Worm (Caenorhabditis elegans) whole organism, mixed stage, embryonic: ENCODE results near the gene twk-23.

ENCODE experiments used
- bed-3 ChIP-seq: fragments of 200-800 bp; sonication (Bioruptor generic); optimal IDR thresholded peaks from 3 replicates; lab custom pipeline; 2018; ENCODE audit warnings: mild to moderate bottlenecking, missing genetic modification characterization, moderate library complexity, missing compliant biosample characterization
- blmp-1 ChIP-seq: fragments of 150-350 bp; optimal IDR thresholded peaks from 2 replicates; lab custom pipeline; 2014; ENCODE audit warnings: missing biosample characterization, missing genetic modification characterization
- ces-1 ChIP-seq: fragments of 150-350 bp; optimal IDR thresholded peaks from 2 replicates; lab custom pipeline; 2014; ENCODE audit warnings: missing biosample characterization, missing genetic modification reagents, missing genetic modification characterization
- elt-1 ChIP-seq: sonication (generic microtip); optimal IDR thresholded peaks from 2 replicates; lab custom pipeline; 2017; ENCODE audit warnings: missing genetic modification characterization, mild to moderate bottlenecking, missing compliant biosample characterization, antibody characterized with exemption, moderate library complexity, borderline replicate concordance; ENCODE audit not compliant: insufficient read depth
- elt-3 ChIP-seq: fragments of 150-350 bp; optimal IDR thresholded peaks from 2 replicates; lab custom pipeline; 2014; ENCODE audit warnings: missing biosample characterization, missing genetic modification characterization
- hlh-1 ChIP-seq: fragments of 150-350 bp; optimal IDR thresholded peaks from 2 replicates; lab custom pipeline; 2014; ENCODE audit warnings: missing biosample characterization, missing genetic modification reagents, missing genetic modification characterization
- lsy-2 ChIP-seq: fragments of 150-350 bp; optimal IDR thresholded peaks from 2 replicates; lab custom pipeline; 2014; ENCODE audit warnings: missing biosample characterization, missing genetic modification characterization
- nhr-12 ChIP-seq: fragments of 150-350 bp; optimal IDR thresholded peaks from 2 replicates; lab custom pipeline; 2014; ENCODE audit warnings: missing biosample characterization, missing genetic modification characterization
- nhr-2 ChIP-seq: fragments of 150-350 bp; optimal IDR thresholded peaks from 2 replicates; lab custom pipeline; 2014; ENCODE audit warnings: missing biosample characterization, missing genetic modification characterization
- nhr-237 ChIP-seq: fragments of 150-350 bp; optimal IDR thresholded peaks from 2 replicates; lab custom pipeline; 2014; ENCODE audit warnings: missing biosample characterization, missing genetic modification characterization
- nhr-76 ChIP-seq: sonication (generic microtip); optimal IDR thresholded peaks from 2 replicates; lab custom pipeline; 2017; ENCODE audit warnings: missing biosample characterization, missing genetic modification characterization
- unc-120 ChIP-seq: sonication (generic microtip); optimal IDR thresholded peaks from 2 replicates; lab custom pipeline; 2017; ENCODE audit warnings: missing genetic modification characterization, missing compliant biosample characterization; ENCODE audit not compliant: poor library complexity, severe bottlenecking
- ztf-11 ChIP-seq: fragments of 150-350 bp; optimal IDR thresholded peaks from 2 replicates; lab custom pipeline; 2014; ENCODE audit warnings: missing biosample characterization, missing genetic modification characterization

ce11 chrX:13770508-13770978, 52.8 kb downstream of the twk-23 start, which contains the start of gene nkb-3:
- TF ChIP-seq nhr-12 (tag; lab: Kevin White, UChicago), result no peak
- no peak for TF ChIP-seq ztf-11 (tag; lab: Kevin White, UChicago)
- TF ChIP-seq nhr-2, result no peak
- no peak for TF ChIP-seq blmp-1 (tag; lab: Kevin White, UChicago)
- no peak for TF ChIP-seq nhr-76 (tag; lab: Kevin White, UChicago)
- no peak for TF ChIP-seq lsy-2
- TF ChIP-seq unc-120 (tag; lab: Kevin White, UChicago), result no peak
- no peak for TF ChIP-seq nhr-237 (tag; lab: Kevin White, UChicago)
- TF ChIP-seq ces-1 (GFP tag; lab: Kevin White, UChicago), result no peak
- no peak for TF ChIP-seq hlh-1 (tag; lab: Kevin White, UChicago)
- TF ChIP-seq elt-3 (tag; lab: Kevin White, UChicago), result no peak
- no peak for TF ChIP-seq bed-3 (GFP tag; lab: Kevin White, UChicago)
- no peak for TF ChIP-seq elt-1
